Worm (Caenorhabditis elegans): ENCODE results near the gene C49C8.8.

C49C8.8 gene

ce11 chrIV:8679225-8679624 is 27.3 kb downstream of the C49C8.8 start, which contains the start of gene nlp-60:
Gene nlp-60, minus strand, starts transcription at chrIV:8679325.
- TF ChIP-seq lin-13 (GFP tag; optimal IDR thresholded peaks at IDR 0.05), result no peak
- TF ChIP-seq ceh-16 (tag; optimal IDR thresholded peaks at IDR 0.05), result no peak
- no peak for TF ChIP-seq ZK546.5 (tag; optimal IDR thresholded peaks at IDR 0.05)
- TF ChIP-seq nhr-21 (tag; optimal IDR thresholded peaks at IDR 0.05), result no peak
- no peak for TF ChIP-seq alr-1 (tag; optimal IDR thresholded peaks at IDR 0.05)
- no peak for TF ChIP-seq snpc-4 (tag; optimal IDR thresholded peaks at IDR 0.05)
- no peak for TF ChIP-seq nhr-237 (tag; optimal IDR thresholded peaks at IDR 0.05)
- no peak for TF ChIP-seq nhr-25 (tag; optimal IDR thresholded peaks at IDR 0.05)
- TF ChIP-seq aly-2 (tag; optimal IDR thresholded peaks at IDR 0.05), result no peak
- no peak for TF ChIP-seq zag-1 (tag; optimal IDR thresholded peaks at IDR 0.05)
- TF ChIP-seq ztf-11 (tag; optimal IDR thresholded peaks at IDR 0.05), result no peak
- TF ChIP-seq dmd-4 (tag; optimal IDR thresholded peaks at IDR 0.05), result no peak
- no peak for TF ChIP-seq ztf-1 (GFP tag; conservative IDR thresholded peaks at IDR 0.05)
- no peak for TF ChIP-seq mbf-1 (tag; optimal IDR thresholded peaks at IDR 0.05)
- no peak for TF ChIP-seq sma-9 (GFP tag; optimal IDR thresholded peaks at IDR 0.05)
- TF ChIP-seq sma-9 (tag; optimal IDR thresholded peaks at IDR 0.05), result no peak
- no peak for TF ChIP-seq mab-5 (tag; optimal IDR thresholded peaks at IDR 0.05)
- no peak for TF ChIP-seq lsy-2 (tag; optimal IDR thresholded peaks at IDR 0.05)

ce11 chrIV:8686510-8686909 is 34.6 kb downstream of the C49C8.8 start, which contains the start of gene pole-2:
Gene pole-2, minus strand, starts transcription at chrIV:8686610.
- TF ChIP-seq fos-1 (tag; optimal IDR thresholded peaks at IDR 0.05) (no peak), gmeb-1 (tag; optimal IDR thresholded peaks at IDR 0.05) (no peak), nhr-10 (tag; optimal IDR thresholded peaks at IDR 0.05) (no peak), mbf-1 (tag; optimal IDR thresholded peaks at IDR 0.05) (no peak), ztf-11 (tag; optimal IDR thresholded peaks at IDR 0.05) (no peak), R02D3.7 (tag; optimal IDR thresholded peaks at IDR 0.05) (no peak), C34F6.9 (tag; optimal IDR thresholded peaks at IDR 0.05) (no peak), lin-11 (tag; optimal IDR thresholded peaks at IDR 0.05) (no peak), ama-1 (optimal IDR thresholded peaks at IDR 0.05) (no peak)

- TF ChIP-seq ceh-82 (tag; optimal IDR thresholded peaks at IDR 0.05) (no peak), zag-1 (tag; optimal IDR thresholded peaks at IDR 0.05) (no peak), unc-62 (GFP tag; optimal IDR thresholded peaks at IDR 0.05) (no peak), aly-2 (tag; optimal IDR thresholded peaks at IDR 0.05) (no peak), ZK546.5 (tag; optimal IDR thresholded peaks at IDR 0.05) (no peak), C34F6.9 (tag; optimal IDR thresholded peaks at IDR 0.05) (no peak), nhr-237 (tag; optimal IDR thresholded peaks at IDR 0.05) (no peak), unc-39 (tag; optimal IDR thresholded peaks at IDR 0.05) (no peak), nhr-6 (tag; optimal IDR thresholded peaks at IDR 0.05) (no peak), ama-1 (optimal IDR thresholded peaks at IDR 0.05) (no peak)
These were observed 35.0 kb downstream of the C49C8.8 start for ce11 chrIV:8686966-8687365.

ce11 chrIV:8687605-8688191 is 35.8 kb downstream of the C49C8.8 start, which contains the start of gene snrp-3:
Gene snrp-3, minus strand, starts transcription at chrIV:8687810.
- TF ChIP-seq sma-9 (GFP tag; optimal IDR thresholded peaks at IDR 0.05) (peak; percentile 79), sma-9 (tag; optimal IDR thresholded peaks at IDR 0.05) (no peak), lin-13 (GFP tag; optimal IDR thresholded peaks at IDR 0.05) (peak; percentile 86), zag-1 (tag; optimal IDR thresholded peaks at IDR 0.05) (peak; percentile 32), nhr-12 (tag; optimal IDR thresholded peaks at IDR 0.05) (no peak), ceh-82 (tag; optimal IDR thresholded peaks at IDR 0.05) (no peak), ZK546.5 (tag; optimal IDR thresholded peaks at IDR 0.05) (no peak), elt-3 (tag; optimal IDR thresholded peaks at IDR 0.05) (no peak), mab-5 (tag; optimal IDR thresholded peaks at IDR 0.05) (peak; percentile 73), F13H6.1 (tag; optimal IDR thresholded peaks at IDR 0.05) (peak; percentile 83), mbf-1 (tag; optimal IDR thresholded peaks at IDR 0.05) (no peak), ztf-4 (tag; optimal IDR thresholded peaks at IDR 0.05) (peak; percentile 30), egl-27 (tag; optimal IDR thresholded peaks at IDR 0.05) (peak; percentile 66), dmd-4 (tag; optimal IDR thresholded peaks at IDR 0.05) (no peak), alr-1 (tag; optimal IDR thresholded peaks at IDR 0.05) (no peak), lin-39 (tag; optimal IDR thresholded peaks at IDR 0.05) (no peak), ztf-1 (GFP tag; conservative IDR thresholded peaks at IDR 0.05) (no peak), nhr-21 (tag; optimal IDR thresholded peaks at IDR 0.05) (peak; percentile 78), sem-4 (tag; optimal IDR thresholded peaks at IDR 0.05) (peak; percentile 62), nhr-237 (tag; optimal IDR thresholded peaks at IDR 0.05) (no peak), peb-1 (tag; optimal IDR thresholded peaks at IDR 0.05) (no peak), nhr-25 (tag; optimal IDR thresholded peaks at IDR 0.05) (peak; percentile 90), ztf-11 (tag; optimal IDR thresholded peaks at IDR 0.05) (no peak), nhr-10 (tag; optimal IDR thresholded peaks at IDR 0.05) (peak; percentile 48), crh-2 (tag; optimal IDR thresholded peaks at IDR 0.05) (peak; percentile 86), C34F6.9 (tag; optimal IDR thresholded peaks at IDR 0.05) (peak; percentile 96), skn-1 (tag; optimal IDR thresholded peaks at IDR 0.05) (no peak), R02D3.7 (tag; optimal IDR thresholded peaks at IDR 0.05) (peak; percentile 16), aly-2 (tag; optimal IDR thresholded peaks at IDR 0.05) (no peak), unc-62 (GFP tag; optimal IDR thresholded peaks at IDR 0.05) (no peak), lsy-2 (tag; optimal IDR thresholded peaks at IDR 0.05) (peak; percentile 85 to 94), mdl-1 (tag; optimal IDR thresholded peaks at IDR 0.05) (peak in 1 of 2 experiments; percentile 75), blmp-1 (tag; optimal IDR thresholded peaks at IDR 0.05; ENCODE audit: insufficient read depth) (no peak), unc-55 (GFP tag; optimal IDR thresholded peaks at IDR 0.05) (peak; percentile 94), fos-1 (tag; optimal IDR thresholded peaks at IDR 0.05) (peak; percentile 43), nhr-11 (tag; optimal IDR thresholded peaks at IDR 0.05) (no peak), nhr-23 (tag; optimal IDR thresholded peaks at IDR 0.05) (no peak)
